In the genomic region with DNA sequence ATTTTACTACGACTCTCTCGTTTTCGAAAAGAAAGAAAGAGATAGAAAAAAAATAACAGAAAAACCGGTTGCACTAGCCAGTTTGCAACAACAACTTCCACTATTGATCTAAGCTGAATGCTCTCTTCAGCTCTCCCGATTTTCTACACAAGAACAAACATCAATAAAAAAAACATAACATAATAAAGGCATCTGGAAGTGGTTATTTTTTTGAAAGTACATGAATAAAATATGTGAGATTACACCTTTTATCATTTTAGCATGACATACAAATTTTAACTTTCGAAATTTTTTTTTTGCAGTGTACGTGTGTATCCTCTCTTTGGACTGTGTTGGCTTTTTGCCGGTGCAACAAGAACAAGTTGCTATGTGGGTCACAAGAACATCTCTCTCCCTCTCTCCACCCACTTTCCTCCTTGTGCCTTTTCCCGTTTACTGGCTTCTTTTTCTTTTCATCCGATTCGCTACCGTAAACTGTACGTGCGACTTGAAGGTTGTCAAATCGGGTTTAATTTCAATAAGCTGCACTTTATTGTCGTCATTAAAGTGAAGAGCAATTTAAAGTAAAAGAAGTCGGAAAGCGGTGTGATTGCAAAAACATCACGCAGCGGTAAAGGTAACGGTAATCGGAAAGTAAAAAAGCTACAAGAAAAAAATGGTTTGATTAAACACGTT, we compare ENCODE assay signal across 5 fruit fly cellular contexts.
TF ChIP-seq lines count a peak whose summit lies in the region.

No protein-coding gene starts in this region.

- TF ChIP-seq CTCF in whole organism, embryonic (GFP tag; optimal IDR thresholded peaks at IDR 0.05; lab: Kevin White, UChicago), result peak; percentile 69

TF ChIP-seq in whole organism, adult, 20 proteins besides CTCF, POLR2A, EP300 and RAD21 (continues in another document):
- TF ChIP-seq tj (GFP tag; optimal IDR thresholded peaks at IDR 0.05; lab: Kevin White, UChicago), result peak; percentile 79
- TF ChIP-seq Hr96 (GFP tag; optimal IDR thresholded peaks at IDR 0.05; lab: Kevin White, UChicago), result no peak
- peak; percentile 93 for TF ChIP-seq CG1620 (GFP tag; optimal IDR thresholded peaks at IDR 0.05; lab: Kevin White, UChicago)
- no peak for TF ChIP-seq toe (GFP tag; optimal IDR thresholded peaks at IDR 0.05; lab: Kevin White, UChicago)
- peak; percentile 82 for TF ChIP-seq cic (GFP tag; optimal IDR thresholded peaks at IDR 0.05; lab: Kevin White, UChicago)
- peak; percentile 96 for TF ChIP-seq bab1 (GFP tag; optimal IDR thresholded peaks at IDR 0.05; lab: Kevin White, UChicago)
- peak; percentile 96 for TF ChIP-seq CG33017 (tag; optimal IDR thresholded peaks at IDR 0.05; lab: Kevin White, UChicago)
- TF ChIP-seq CG14711 (tag; optimal IDR thresholded peaks at IDR 0.05; lab: Kevin White, UChicago), result peak; percentile 93
- TF ChIP-seq Clk (GFP tag; optimal IDR thresholded peaks at IDR 0.05; lab: Kevin White, UChicago), result peak; percentile 88
- TF ChIP-seq cnc (optimal IDR thresholded peaks at IDR 0.05; lab: Kevin White, UChicago), result no peak
- TF ChIP-seq CG7101 (tag; optimal IDR thresholded peaks at IDR 0.05; lab: Kevin White, UChicago), result peak; percentile 94
- TF ChIP-seq ovo (GFP tag; optimal IDR thresholded peaks at IDR 0.05; lab: Kevin White, UChicago), result no peak
- TF ChIP-seq Crg-1 (GFP tag; optimal IDR thresholded peaks at IDR 0.05; lab: Kevin White, UChicago), result peak; percentile 93
- TF ChIP-seq CG12768 (GFP tag; optimal IDR thresholded peaks at IDR 0.05; lab: Kevin White, UChicago), result peak; percentile 97
- TF ChIP-seq pad (GFP tag; optimal IDR thresholded peaks at IDR 0.05; lab: Kevin White, UChicago), result peak; percentile 85
- peak; percentile 95 for TF ChIP-seq CG11617 (GFP tag; optimal IDR thresholded peaks at IDR 0.05; lab: Kevin White, UChicago)

TF ChIP-seq in whole organism, embryonic, 481 proteins besides CTCF, POLR2A, EP300 and RAD21 (continues in another document):
- TF ChIP-seq Dfd (GFP tag; optimal IDR thresholded peaks at IDR 0.05; lab: Kevin White, UChicago), result no peak
- TF ChIP-seq psq (GFP tag; optimal IDR thresholded peaks at IDR 0.05; lab: Kevin White, UChicago), result peak; percentile 91
- TF ChIP-seq ERR (GFP tag; optimal IDR thresholded peaks at IDR 0.05; lab: Kevin White, UChicago), result peak; percentile 87
- TF ChIP-seq sisA (GFP tag; IDR thresholded peaks at IDR 0.05; lab: Robert Waterston, UW), result peak; percentile 95
- TF ChIP-seq trem (tag; optimal IDR thresholded peaks at IDR 0.05; lab: Kevin White, UChicago), result peak; percentile 94
- TF ChIP-seq otp (GFP tag; IDR thresholded peaks at IDR 0.05; lab: Robert Waterston, UW), result peak; percentile 97
- peak; percentile 98 for TF ChIP-seq CG2712 (tag; optimal IDR thresholded peaks at IDR 0.05; lab: Kevin White, UChicago)
- TF ChIP-seq gsb-n (tag; optimal IDR thresholded peaks at IDR 0.05; lab: Kevin White, UChicago), result peak; percentile 98
- peak; percentile 95 for TF ChIP-seq CG17568 (GFP tag; optimal IDR thresholded peaks at IDR 0.05; lab: Kevin White, UChicago)
- TF ChIP-seq sna (GFP tag; IDR thresholded peaks at IDR 0.05; lab: Robert Waterston, UW; ENCODE audit: partially characterized antibody), result no peak
- TF ChIP-seq CG12942 (GFP tag; optimal IDR thresholded peaks at IDR 0.05; lab: Kevin White, UChicago), result peak; percentile 96
- TF ChIP-seq CG16815 (GFP tag; optimal IDR thresholded peaks at IDR 0.05; lab: Kevin White, UChicago), result peak; percentile 92
- peak; percentile 94 for TF ChIP-seq zen (tag; optimal IDR thresholded peaks at IDR 0.05; lab: Kevin White, UChicago)
- TF ChIP-seq abd-A (tag; optimal IDR thresholded peaks at IDR 0.05; lab: Kevin White, UChicago), result no peak
- peak; percentile 88 for TF ChIP-seq fd64A (GFP tag; optimal IDR thresholded peaks at IDR 0.05; lab: Kevin White, UChicago)
- TF ChIP-seq CG3281 (GFP tag; optimal IDR thresholded peaks at IDR 0.05; lab: Kevin White, UChicago), result peak; percentile 81
- peak; percentile 86 for TF ChIP-seq CG4360 (GFP tag; IDR thresholded peaks at IDR 0.05; lab: Robert Waterston, UW)

TF ChIP-seq in whole organism, prepupa, 60 proteins besides CTCF, POLR2A, EP300 and RAD21 (continues in another document):
- TF ChIP-seq dsx (GFP tag; optimal IDR thresholded peaks at IDR 0.05; lab: Kevin White, UChicago; ENCODE audit: poor library complexity, severe bottlenecking) (peak; percentile 96), Met (GFP tag; optimal IDR thresholded peaks at IDR 0.05; lab: Kevin White, UChicago) (no peak), CG6808 (GFP tag; optimal IDR thresholded peaks at IDR 0.05; lab: Kevin White, UChicago) (peak; percentile 93), CG10669 (GFP tag; optimal IDR thresholded peaks at IDR 0.05; lab: Kevin White, UChicago) (peak; percentile 96), CG9139 (GFP tag; optimal IDR thresholded peaks at IDR 0.05; lab: Kevin White, UChicago) (peak; percentile 93), Sox14 (GFP tag; optimal IDR thresholded peaks at IDR 0.05; lab: Kevin White, UChicago) (peak; percentile 98), Hr39 (GFP tag; optimal IDR thresholded peaks at IDR 0.05; lab: Kevin White, UChicago) (no peak), CG6854 (GFP tag; optimal IDR thresholded peaks at IDR 0.05; lab: Kevin White, UChicago) (peak; percentile 66), CG6792 (GFP tag; optimal IDR thresholded peaks at IDR 0.05; lab: Kevin White, UChicago) (peak; percentile 94), CG7368 (GFP tag; optimal IDR thresholded peaks at IDR 0.05; lab: Kevin White, UChicago) (peak; percentile 96), Sox102F (GFP tag; optimal IDR thresholded peaks at IDR 0.05; lab: Kevin White, UChicago) (peak; percentile 87), CG11294 (GFP tag; IDR thresholded peaks at IDR 0.05; lab: Robert Waterston, UW) (peak; percentile 99), Ets96B (tag; optimal IDR thresholded peaks at IDR 0.05; lab: Kevin White, UChicago) (peak; percentile 97), CG15336 (GFP tag; IDR thresholded peaks at IDR 0.05; lab: Robert Waterston, UW) (peak; percentile 100), vri (GFP tag; optimal IDR thresholded peaks at IDR 0.05; lab: Kevin White, UChicago) (peak; percentile 63), CG11762 (GFP tag; optimal IDR thresholded peaks at IDR 0.05; lab: Kevin White, UChicago; ENCODE audit: insufficient read depth) (peak; percentile 97), Ets21C (GFP tag; optimal IDR thresholded peaks at IDR 0.05; lab: Kevin White, UChicago) (peak; percentile 79)

TF ChIP-seq in whole organism, pupa, 21 proteins besides CTCF, POLR2A, EP300 and RAD21 (continues in another document):
- TF ChIP-seq CG17806 (tag; optimal IDR thresholded peaks at IDR 0.05; lab: Kevin White, UChicago) (peak; percentile 98), CG10348 (GFP tag; IDR thresholded peaks at IDR 0.05; lab: Robert Waterston, UW) (peak; percentile 94), Pif1A (GFP tag; optimal IDR thresholded peaks at IDR 0.05; lab: Kevin White, UChicago) (peak; percentile 98), gl (tag; optimal IDR thresholded peaks at IDR 0.05; lab: Kevin White, UChicago) (peak; percentile 93), EcR (GFP tag; optimal IDR thresholded peaks at IDR 0.05; lab: Kevin White, UChicago) (peak; percentile 74), CG8159 (tag; optimal IDR thresholded peaks at IDR 0.05; lab: Kevin White, UChicago) (peak; percentile 97), fd96Ca (GFP tag; IDR thresholded peaks at IDR 0.05; lab: Robert Waterston, UW) (peak; percentile 96), Snoo (tag; optimal IDR thresholded peaks at IDR 0.05; lab: Kevin White, UChicago) (peak; percentile 84), CG4496 (GFP tag; IDR thresholded peaks at IDR 0.05; lab: Robert Waterston, UW) (peak; percentile 99), D1 (tag; optimal IDR thresholded peaks at IDR 0.05; lab: Kevin White, UChicago) (peak; percentile 95), Pif1B (GFP tag; optimal IDR thresholded peaks at IDR 0.05; lab: Kevin White, UChicago) (peak; percentile 96), CG15710 (tag; optimal IDR thresholded peaks at IDR 0.05; lab: Kevin White, UChicago) (peak; percentile 98), CG9948 (tag; optimal IDR thresholded peaks at IDR 0.05; lab: Kevin White, UChicago) (peak; percentile 98), CG14655 (GFP tag; optimal IDR thresholded peaks at IDR 0.05; lab: Kevin White, UChicago) (peak; percentile 99), CG34367 (tag; optimal IDR thresholded peaks at IDR 0.05; lab: Kevin White, UChicago) (peak; percentile 98), CG12605 (GFP tag; IDR thresholded peaks at IDR 0.05; lab: Robert Waterston, UW) (peak; percentile 99), CG13204 (GFP tag; optimal IDR thresholded peaks at IDR 0.05; lab: Kevin White, UChicago) (peak; percentile 93), CG32121 (GFP tag; IDR thresholded peaks at IDR 0.05; lab: Robert Waterston, UW) (peak; percentile 99), Ets98B (GFP tag; IDR thresholded peaks at IDR 0.05; lab: Robert Waterston, UW) (peak; percentile 99)

TF ChIP-seq in whole organism, wandering third instar larva, 38 proteins besides CTCF, POLR2A, EP300 and RAD21:
- TF ChIP-seq usp (GFP tag; optimal IDR thresholded peaks at IDR 0.05; lab: Kevin White, UChicago), result no peak
- TF ChIP-seq OdsH (GFP tag; optimal IDR thresholded peaks at IDR 0.05; lab: Kevin White, UChicago), result peak; percentile 87
- TF ChIP-seq psq (GFP tag; optimal IDR thresholded peaks at IDR 0.05; lab: Kevin White, UChicago), result peak; percentile 70
- TF ChIP-seq dmrt93B (GFP tag; optimal IDR thresholded peaks at IDR 0.05; lab: Kevin White, UChicago), result no peak
- peak; percentile 89 for TF ChIP-seq ey (GFP tag; optimal IDR thresholded peaks at IDR 0.05; lab: Kevin White, UChicago)
- peak; percentile 56 for TF ChIP-seq CG32264 (GFP tag; optimal IDR thresholded peaks at IDR 0.05; lab: Kevin White, UChicago)
- no peak for TF ChIP-seq dl (GFP tag; optimal IDR thresholded peaks at IDR 0.05; lab: Kevin White, UChicago; ENCODE audit: insufficient read depth in 1 of 2, partially characterized antibody in 2 of 2)
- peak; percentile 51 for TF ChIP-seq sage (GFP tag; optimal IDR thresholded peaks at IDR 0.05; lab: Kevin White, UChicago)
- TF ChIP-seq woc (GFP tag; optimal IDR thresholded peaks at IDR 0.05; lab: Kevin White, UChicago), result peak; percentile 49
- TF ChIP-seq br (GFP tag; optimal IDR thresholded peaks at IDR 0.05; lab: Kevin White, UChicago), result peak; percentile 74
- peak; percentile 88 for TF ChIP-seq rgr (GFP tag; optimal IDR thresholded peaks at IDR 0.05; lab: Kevin White, UChicago)
- TF ChIP-seq sv (GFP tag; optimal IDR thresholded peaks at IDR 0.05; lab: Kevin White, UChicago), result peak; percentile 95
TF ChIP-seq in whole organism, wandering third instar larva: peak in this region for 9.
